Worm (Caenorhabditis elegans): ENCODE data around the gene F08G2.5.

DNA sequence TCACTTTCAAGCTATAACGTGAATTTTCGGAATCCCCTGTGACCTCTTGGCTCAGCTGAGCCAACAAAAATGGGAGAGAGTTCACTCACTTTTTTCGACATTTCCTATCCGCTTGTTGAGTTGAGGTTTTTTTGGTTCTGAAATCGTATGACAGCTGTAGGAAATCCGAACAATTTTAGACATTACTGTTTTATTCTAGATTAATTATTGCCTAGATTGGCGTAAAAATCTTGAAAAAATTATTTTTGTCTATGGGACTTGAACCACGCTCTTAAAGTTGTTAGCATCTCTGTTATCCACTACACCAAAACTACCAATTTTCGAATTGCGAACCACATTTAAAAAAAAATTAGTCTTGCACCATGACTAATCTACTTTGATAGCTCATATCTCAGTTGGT is 49.6 kb downstream of the F08G2.5 start, which contains the start of gene C01B9.4:
- TF ChIP-seq F52B5.7 (tag; optimal IDR thresholded peaks at IDR 0.05), result no peak
- no peak for TF ChIP-seq nhr-27 (tag; optimal IDR thresholded peaks at IDR 0.05)
- no peak for TF ChIP-seq aptf-2 (GFP tag; conservative IDR thresholded peaks at IDR 0.05)
- TF ChIP-seq ama-1 (optimal IDR thresholded peaks at IDR 0.05), result no peak
- TF ChIP-seq ama-1 (GFP tag; optimal IDR thresholded peaks at IDR 0.05), result no peak
- no peak for TF ChIP-seq snpc-4 (GFP tag; optimal IDR thresholded peaks at IDR 0.05)
- TF ChIP-seq snpc-4 (tag; optimal IDR thresholded peaks at IDR 0.05), result no peak
- TF ChIP-seq ZK185.1 (tag; optimal IDR thresholded peaks at IDR 0.05; ENCODE audit: poor library complexity, severe bottlenecking), result no peak
- TF ChIP-seq ceh-27 (GFP tag; optimal IDR thresholded peaks at IDR 0.05), result no peak
- TF ChIP-seq ztf-25 (GFP tag; IDR thresholded peaks at IDR 0.05), result no peak
- no peak for TF ChIP-seq athp-1 (tag; optimal IDR thresholded peaks at IDR 0.05)
- TF ChIP-seq ets-4 (GFP tag; optimal IDR thresholded peaks at IDR 0.05), result no peak
